Worm (Caenorhabditis elegans): Measurements from ENCODE around the gene rad-51.

The rad-51 gene

ce11 chrIV:10251261-10251660 lies 32.8 kb downstream of the rad-51 start:
- TF ChIP-seq sox-2 (GFP tag; IDR thresholded peaks at IDR 0.05) (no peak), hlh-15 (tag; optimal IDR thresholded peaks at IDR 0.05) (no peak), lin-11 (tag; optimal IDR thresholded peaks at IDR 0.05) (no peak), ceh-31 (tag; optimal IDR thresholded peaks at IDR 0.05) (no peak), ahr-1 (tag; optimal IDR thresholded peaks at IDR 0.05) (no peak), ceh-14 (tag; optimal IDR thresholded peaks at IDR 0.05) (no peak), ceh-22 (tag; optimal IDR thresholded peaks at IDR 0.05) (no peak), unc-86 (tag; optimal IDR thresholded peaks at IDR 0.05) (no peak), odd-2 (tag; optimal IDR thresholded peaks at IDR 0.05) (no peak), ztf-16 (tag; optimal IDR thresholded peaks at IDR 0.05) (no peak), F13H6.1 (tag; optimal IDR thresholded peaks at IDR 0.05) (no peak), fkh-6 (tag; optimal IDR thresholded peaks at IDR 0.05) (no peak), pros-1 (tag; optimal IDR thresholded peaks at IDR 0.05) (no peak), madf-2 (tag; optimal IDR thresholded peaks at IDR 0.05) (no peak), unc-3 (GFP tag; conservative IDR thresholded peaks at IDR 0.05) (no peak), unc-3 (tag; optimal IDR thresholded peaks at IDR 0.05) (no peak), tbx-2 (tag; optimal IDR thresholded peaks at IDR 0.05) (no peak), dmd-4 (tag; optimal IDR thresholded peaks at IDR 0.05; ENCODE audit: borderline replicate concordance) (no peak), pqm-1 (tag; optimal IDR thresholded peaks at IDR 0.05) (no peak), nfya-1 (tag; optimal IDR thresholded peaks at IDR 0.05) (no peak), pha-2 (tag; optimal IDR thresholded peaks at IDR 0.05) (no peak)

ce11 chrIV:10250577-10251075 lies 33.4 kb downstream of the rad-51 start, which contains the start of gene daf-14:
Gene daf-14 (plus strand): TSS chrIV:10250627.
- TF ChIP-seq pax-1 (tag; optimal IDR thresholded peaks at IDR 0.05), result no peak
- peak; percentile 23 for TF ChIP-seq hlh-30 (tag; optimal IDR thresholded peaks at IDR 0.05; ENCODE audit: insufficient read depth)

- TF ChIP-seq gmeb-2 (tag; optimal IDR thresholded peaks at IDR 0.05) (no peak), sox-2 (GFP tag; IDR thresholded peaks at IDR 0.05) (no peak), sdc-2 (tag; optimal IDR thresholded peaks at IDR 0.05) (no peak), elt-4 (tag; optimal IDR thresholded peaks at IDR 0.05) (no peak), nhr-11 (tag; optimal IDR thresholded peaks at IDR 0.05) (no peak), ceh-6 (GFP tag; optimal IDR thresholded peaks at IDR 0.05) (no peak), C38D4.7 (GFP tag; optimal IDR thresholded peaks at IDR 0.05) (no peak), unc-55 (GFP tag; optimal IDR thresholded peaks at IDR 0.05) (no peak)
Measured at ce11 chrIV:10245666-10246210, 38.3 kb downstream of the rad-51 start, which contains the start of gene F01G10.10. Gene F01G10.10 (plus strand): TSS chrIV:10246160.

ce11 chrIV:10243276-10243675 lies 40.8 kb downstream of the rad-51 start, which contains the start of gene tkt-1:
Gene tkt-1 (plus strand): TSS chrIV:10243612.
- TF ChIP-seq odd-2 (tag; optimal IDR thresholded peaks at IDR 0.05) (no peak), hlh-6 (tag; optimal IDR thresholded peaks at IDR 0.05) (no peak), dve-1 (tag; optimal IDR thresholded peaks at IDR 0.05) (no peak), T23F11.4 (GFP tag; optimal IDR thresholded peaks at IDR 0.05) (no peak), elt-2 (tag; optimal IDR thresholded peaks at IDR 0.05) (peak; percentile 91), unc-42 (tag; optimal IDR thresholded peaks at IDR 0.05) (no peak), ets-4 (tag; optimal IDR thresholded peaks at IDR 0.05) (no peak)

Measured in whole organism, late embryonic.